Fruit fly (Drosophila melanogaster) whole organism, embryonic: Measurements from ENCODE around the gene Neu2.

Experiments
- Antp ChIP-seq: fragments of 200-800 bp; sonication (Bioruptor generic); optimal IDR thresholded peaks from 3 replicates; lab custom pipeline; 2016; ENCODE audit warnings: missing biosample characterization, missing genetic modification characterization
- Atf-2 ChIP-seq: fragments of 200-800 bp; sonication (Bioruptor generic); optimal IDR thresholded peaks from 2 replicates; lab custom pipeline; 2016; ENCODE audit warnings: missing biosample characterization, missing genetic modification characterization
- Atf3 ChIP-seq: fragments of 200-800 bp; sonication (Bioruptor generic); optimal IDR thresholded peaks from 3 replicates; lab custom pipeline; 2016; ENCODE audit warnings: missing biosample characterization, missing genetic modification characterization
- C15 ChIP-seq: fragments of 200-800 bp; sonication (Bioruptor generic); IDR thresholded peaks from 3 replicates; pipeline ENCODE4 v1.3.6; 2022; ENCODE audit warnings: missing biosample characterization, missing genetic modification characterization
- CG10565 ChIP-seq: fragments of 200-800 bp; sonication (Bioruptor generic); optimal IDR thresholded peaks from 3 replicates; lab custom pipeline; 2016; ENCODE audit warnings: missing biosample characterization, mild to moderate bottlenecking, missing genetic modification characterization
- CG15601 ChIP-seq: fragments of 200-800 bp; sonication (Bioruptor generic); optimal IDR thresholded peaks from 3 replicates; lab custom pipeline; 2019; ENCODE audit warnings: missing biosample characterization, mild to moderate bottlenecking, missing genetic modification characterization, moderate library complexity
- CG15696 ChIP-seq: fragments of 200-800 bp; sonication (Bioruptor generic); optimal IDR thresholded peaks from 2 replicates; lab custom pipeline; 2019; ENCODE audit warnings: missing biosample characterization, mild to moderate bottlenecking, missing genetic modification characterization, moderate library complexity
- CG1603 ChIP-seq: fragments of 200-800 bp; sonication (Bioruptor generic); optimal IDR thresholded peaks from 2 replicates; lab custom pipeline; 2019; ENCODE audit warnings: missing biosample characterization, mild to moderate bottlenecking, missing genetic modification characterization, moderate library complexity
- CG17328 ChIP-seq: fragments of 200-800 bp; sonication (Bioruptor generic); IDR thresholded peaks from 2 replicates; pipeline ENCODE4 v1.3.6; 2022; ENCODE audit warnings: missing biosample characterization, missing genetic modification characterization
- CG17568 ChIP-seq: fragments of 200-800 bp; sonication (Bioruptor generic); optimal IDR thresholded peaks from 2 replicates; lab custom pipeline; 2018; ENCODE audit warnings: missing biosample characterization, mild to moderate bottlenecking, missing genetic modification characterization, moderate library complexity
- CG2875 ChIP-seq: fragments of 200-800 bp; sonication (Bioruptor generic); optimal IDR thresholded peaks from 2 replicates; lab custom pipeline; 2017; ENCODE audit warnings: missing biosample characterization, mild to moderate bottlenecking, missing genetic modification characterization, missing genetic modification reagents
- CG42726 ChIP-seq: fragments of 200-800 bp; sonication (Bioruptor generic); IDR thresholded peaks from 2 replicates; pipeline ENCODE4 v1.3.6; 2022; ENCODE audit warnings: missing biosample characterization, missing genetic modification characterization; ENCODE audit not compliant: partially characterized antibody
- CG4707 ChIP-seq: fragments of 200-800 bp; sonication (Bioruptor generic); optimal IDR thresholded peaks from 2 replicates; lab custom pipeline; 2018; ENCODE audit warnings: missing biosample characterization, mild to moderate bottlenecking, missing genetic modification characterization, moderate library complexity
- CG4854 ChIP-seq: fragments of 200-800 bp; sonication (Bioruptor generic); optimal IDR thresholded peaks from 2 replicates; lab custom pipeline; 2016; ENCODE audit warnings: missing biosample characterization, missing genetic modification characterization, inconsistent platforms
- CG8089 ChIP-seq: fragments of 200-800 bp; sonication (Bioruptor generic); optimal IDR thresholded peaks from 3 replicates; lab custom pipeline; 2016; ENCODE audit warnings: missing biosample characterization, missing genetic modification characterization
- CG8281 ChIP-seq: fragments of 200-800 bp; sonication (Bioruptor generic); optimal IDR thresholded peaks from 2 replicates; lab custom pipeline; 2018; ENCODE audit warnings: missing biosample characterization, mild to moderate bottlenecking, missing genetic modification characterization, moderate library complexity
- CG8290 ChIP-seq, 3 experiments: fragments of 200-800 bp; sonication (Bioruptor generic); optimal IDR thresholded peaks; 2 replicates each; lab custom pipeline; 2016 to 2019; ENCODE audit warnings: missing biosample characterization in 3 of 3, missing genetic modification characterization in 3 of 3, mild to moderate bottlenecking in 2 of 3, moderate library complexity in 1 of 3
- CG8765 ChIP-seq: fragments of 200-800 bp; sonication (Bioruptor generic); IDR thresholded peaks from 2 replicates; pipeline ENCODE4 v1.3.6; 2022; ENCODE audit warnings: missing biosample characterization, missing genetic modification characterization
- Camta ChIP-seq: fragments of 200-800 bp; sonication (Bioruptor generic); optimal IDR thresholded peaks from 2 replicates; lab custom pipeline; 2016; ENCODE audit warnings: missing biosample characterization, missing genetic modification characterization
- Fer2 ChIP-seq: fragments of 200-800 bp; sonication (Bioruptor generic); optimal IDR thresholded peaks from 2 replicates; lab custom pipeline; 2018; ENCODE audit warnings: missing biosample characterization, mild to moderate bottlenecking, missing genetic modification characterization, moderate library complexity
- Gug ChIP-seq: fragments of 200-800 bp; sonication (Bioruptor generic); IDR thresholded peaks from 4 replicates; pipeline ENCODE4 v1.3.6; 2022; ENCODE audit warnings: missing biosample characterization, missing genetic modification characterization
- H15 ChIP-seq: fragments of 200-800 bp; sonication (Bioruptor generic); IDR thresholded peaks from 3 replicates; pipeline ENCODE4 v1.3.6; 2022; ENCODE audit warnings: missing biosample characterization, missing genetic modification characterization
- Hmr ChIP-seq: fragments of 200-800 bp; sonication (Bioruptor generic); optimal IDR thresholded peaks from 3 replicates; lab custom pipeline; 2017; ENCODE audit warnings: mild to moderate bottlenecking, missing biosample characterization, missing genetic modification reagents, missing genetic modification characterization
- Hr39 ChIP-seq: fragments of >200 bp; optimal IDR thresholded peaks from 2 replicates; lab custom pipeline; 2017
- Jarid2 ChIP-seq: fragments of 200-800 bp; sonication (Bioruptor generic); optimal IDR thresholded peaks from 3 replicates; lab custom pipeline; 2017; ENCODE audit warnings: mild to moderate bottlenecking, missing biosample characterization, missing genetic modification reagents, missing genetic modification characterization
- Lim3 ChIP-seq: fragments of 200-800 bp; sonication (Bioruptor generic); IDR thresholded peaks from 2 replicates; pipeline ENCODE4 v1.3.6; 2022; ENCODE audit warnings: missing biosample characterization, missing genetic modification characterization
- Mad ChIP-seq: fragments of 200-800 bp; sonication (Bioruptor generic); optimal IDR thresholded peaks from 2 replicates; lab custom pipeline; 2016; ENCODE audit warnings: missing biosample characterization, missing genetic modification characterization
- Med ChIP-seq: fragments of 200-800 bp; sonication (Bioruptor generic); peaks from one replicate; lab custom pipeline; 2016; ENCODE audit warnings: missing biosample characterization, missing genetic modification characterization, mild to moderate bottlenecking, inconsistent platforms, moderate library complexity
- Nf-YB ChIP-seq: fragments of 200-800 bp; sonication (Bioruptor generic); optimal IDR thresholded peaks from 3 replicates; lab custom pipeline; 2019; ENCODE audit warnings: missing biosample characterization, mild to moderate bottlenecking, missing genetic modification characterization, moderate library complexity
- Sin3A ChIP-seq: fragments of >200 bp; optimal IDR thresholded peaks from 2 replicates; lab custom pipeline; 2018
- Ssrp ChIP-seq: fragments of 200-800 bp; sonication (Bioruptor generic); optimal IDR thresholded peaks from 2 replicates; lab custom pipeline; 2018; ENCODE audit warnings: missing biosample characterization, mild to moderate bottlenecking, missing genetic modification characterization, moderate library complexity
- bcd ChIP-seq: fragments of 200-800 bp; sonication (Bioruptor generic); optimal IDR thresholded peaks from 2 replicates; lab custom pipeline; 2017; ENCODE audit warnings: missing biosample characterization, mild to moderate bottlenecking, missing genetic modification characterization
- btn ChIP-seq: fragments of 200-800 bp; sonication (Bioruptor generic); optimal IDR thresholded peaks from 2 replicates; lab custom pipeline; 2016; ENCODE audit warnings: missing biosample characterization, missing genetic modification characterization
- cas ChIP-seq: fragments of 200-800 bp; sonication (Bioruptor generic); IDR thresholded peaks from 2 replicates; pipeline ENCODE4 v1.3.6; 2022; ENCODE audit warnings: missing biosample characterization, missing genetic modification characterization
- dan ChIP-seq: fragments of 200-800 bp; sonication (Bioruptor generic); IDR thresholded peaks from 2 replicates; pipeline ENCODE4 v1.3.6; 2022; ENCODE audit warnings: missing biosample characterization, missing genetic modification characterization
- danr ChIP-seq: fragments of 200-800 bp; sonication (Bioruptor generic); IDR thresholded peaks from 2 replicates; pipeline ENCODE4 v1.3.6; 2022; ENCODE audit warnings: missing biosample characterization, missing genetic modification characterization
- dati ChIP-seq: fragments of 200-800 bp; sonication (Bioruptor generic); IDR thresholded peaks from 2 replicates; pipeline ENCODE4 v1.3.6; 2022; ENCODE audit warnings: missing biosample characterization, missing genetic modification characterization
- fd96Cb ChIP-seq: fragments of 200-800 bp; sonication (Bioruptor generic); optimal IDR thresholded peaks from 2 replicates; lab custom pipeline; 2018; ENCODE audit warnings: missing biosample characterization, mild to moderate bottlenecking, missing genetic modification characterization, moderate library complexity
- gcm2 ChIP-seq: fragments of 200-800 bp; sonication (Bioruptor generic); optimal IDR thresholded peaks from 2 replicates; lab custom pipeline; 2016; ENCODE audit warnings: missing biosample characterization, missing genetic modification characterization
- grau ChIP-seq: fragments of 200-800 bp; optimal IDR thresholded peaks from 3 replicates; lab custom pipeline; 2019; ENCODE audit warnings: missing biosample characterization, mild to moderate bottlenecking, missing genetic modification characterization, moderate library complexity
- lov ChIP-seq, 2 experiments: fragments of 200-800 bp in 1 of 2; fragments of >200 bp in 1 of 2; sonication (Bioruptor generic) in 1 of 2; IDR thresholded peaks in 1 of 2; optimal IDR thresholded peaks in 1 of 2; 2 replicates in 1 of 2; 3 replicates in 1 of 2; pipeline versions ENCODE4 v1.3.6 to Lab custom; 2017 to 2022; ENCODE audit warnings: missing biosample characterization in 1 of 2, missing genetic modification characterization in 1 of 2
- mirr ChIP-seq: fragments of 200-800 bp; sonication (Bioruptor generic); optimal IDR thresholded peaks from 3 replicates; lab custom pipeline; 2018; ENCODE audit warnings: missing biosample characterization, mild to moderate bottlenecking, missing genetic modification characterization
- pb ChIP-seq: fragments of 200-800 bp; sonication (Bioruptor generic); optimal IDR thresholded peaks from 3 replicates; lab custom pipeline; 2016; ENCODE audit warnings: missing biosample characterization, missing genetic modification characterization
- peb ChIP-seq: fragments of 200-800 bp; sonication (Bioruptor generic); IDR thresholded peaks from 2 replicates; pipeline ENCODE4 v1.3.6; 2022; ENCODE audit warnings: missing biosample characterization, missing genetic modification characterization
- run ChIP-seq: fragments of 200-800 bp; sonication (Bioruptor generic); optimal IDR thresholded peaks from 3 replicates; lab custom pipeline; 2018; ENCODE audit warnings: missing biosample characterization, mild to moderate bottlenecking, missing genetic modification characterization
- shn ChIP-seq: fragments of 200-800 bp; sonication (Bioruptor generic); optimal IDR thresholded peaks from 3 replicates; lab custom pipeline; 2016; ENCODE audit warnings: missing biosample characterization, missing genetic modification characterization
- sima ChIP-seq: fragments of 200-800 bp; sonication (Bioruptor generic); optimal IDR thresholded peaks from 2 replicates; lab custom pipeline; 2016; ENCODE audit warnings: missing biosample characterization, missing genetic modification characterization
- slbo ChIP-seq: fragments of 200-800 bp; sonication (Bioruptor generic); IDR thresholded peaks from 2 replicates; pipeline ENCODE4 v1.3.6; 2022; ENCODE audit warnings: missing biosample characterization, missing genetic modification characterization
- stwl ChIP-seq: fragments of 200-800 bp; sonication (Bioruptor generic); optimal IDR thresholded peaks from 3 replicates; lab custom pipeline; 2018; ENCODE audit warnings: missing biosample characterization, mild to moderate bottlenecking, missing genetic modification characterization, moderate library complexity
- tup ChIP-seq: fragments of 200-800 bp; sonication (Bioruptor generic); optimal IDR thresholded peaks from 2 replicates; lab custom pipeline; 2016; ENCODE audit warnings: missing biosample characterization, mild to moderate bottlenecking, missing genetic modification characterization, moderate library complexity
- vnd ChIP-seq: fragments of 200-800 bp; sonication (Bioruptor generic); IDR thresholded peaks from 3 replicates; pipeline ENCODE4 v1.3.6; 2022; ENCODE audit warnings: missing biosample characterization, missing genetic modification characterization; ENCODE audit not compliant: partially characterized antibody

Gene Neu2

dm6 chr3L:21464240-21464639 is 26.1 kb downstream of the Neu2 start (continued):
- TF ChIP-seq shn (peak; percentile 27), CG15696 (tag; lab: Kevin White, UChicago) (peak; percentile 99), dan (GFP tag; lab: Robert Waterston, UW) (no peak), CG17568 (GFP tag; lab: Kevin White, UChicago) (peak; percentile 79), mirr (GFP tag; lab: Kevin White, UChicago) (no peak), CG15601 (tag; lab: Kevin White, UChicago) (peak; percentile 80), tup (no peak), CG42726 (GFP tag; lab: Robert Waterston, UW) (no peak), dati (GFP tag; lab: Robert Waterston, UW) (0 out of 2 replicates have a peak, but pooled peaks have one; percentile 42), peb (GFP tag; lab: Robert Waterston, UW) (0 out of 2 replicates have a peak, but pooled peaks have one; percentile 14), Ssrp (peak; percentile 54), pb (GFP tag; lab: Kevin White, UChicago) (no peak), CG4854 (GFP tag; lab: Kevin White, UChicago) (peak; percentile 53), CG17328 (GFP tag; lab: Robert Waterston, UW) (peak; percentile 71), danr (GFP tag; lab: Robert Waterston, UW) (0 out of 2 replicates have a peak, but pooled peaks have one; percentile 17), Nf-YB (GFP tag; lab: Kevin White, UChicago) (peak; percentile 62), Antp (GFP tag; lab: Kevin White, UChicago) (no peak), CG8290 (GFP tag; optimal IDR thresholded peaks at IDR 0.05; lab: Kevin White, UChicago) (peak; percentile 15), CG8290 (tag; optimal IDR thresholded peaks at IDR 0.05; lab: Kevin White, UChicago) (peak in 1 of 2 experiments; percentile 77), gcm2 (GFP tag; lab: Kevin White, UChicago) (no peak), CG2875 (GFP tag; lab: Kevin White, UChicago) (peak; percentile 87), CG10565 (no peak), vnd (GFP tag; lab: Robert Waterston, UW) (no peak), fd96Cb (tag; lab: Kevin White, UChicago) (peak; percentile 75), Atf-2 (GFP tag; lab: Kevin White, UChicago) (peak; percentile 43), CG1603 (tag; lab: Kevin White, UChicago) (peak; percentile 89), Gug (GFP tag; lab: Robert Waterston, UW) (no peak), Hr39 (lab: Kevin White, UChicago) (no peak), bcd (GFP tag; lab: Kevin White, UChicago) (peak; percentile 59), H15 (GFP tag; lab: Robert Waterston, UW) (no peak), Hmr (GFP tag; lab: Kevin White, UChicago) (peak; percentile 12), Fer2 (tag; lab: Kevin White, UChicago) (no peak), cas (GFP tag; lab: Robert Waterston, UW) (no peak), Mad (peak; percentile 34), Med (GFP tag; lab: Kevin White, UChicago) (peak; percentile 93), Jarid2 (peak; percentile 53), Camta (GFP tag; lab: Kevin White, UChicago) (peak; percentile 32), btn (GFP tag; lab: Kevin White, UChicago) (peak; percentile 53), C15 (no peak), grau (peak; percentile 58), CG8281 (tag; lab: Kevin White, UChicago) (peak; percentile 43), CG8089 (GFP tag; lab: Kevin White, UChicago) (peak; percentile 50), stwl (tag; lab: Kevin White, UChicago) (no peak), lov (optimal IDR thresholded peaks at IDR 0.05; lab: Kevin White, UChicago) (no peak), lov (GFP tag; IDR thresholded peaks at IDR 0.05; lab: Robert Waterston, UW) (peak; percentile 90), CG8765 (GFP tag; lab: Robert Waterston, UW) (0 out of 2 replicates have a peak, but pooled peaks have one; percentile 32), Sin3A (no peak), slbo (GFP tag; lab: Robert Waterston, UW) (no peak), run (tag; lab: Kevin White, UChicago) (no peak), sima (GFP tag; lab: Kevin White, UChicago) (peak; percentile 19), Atf3 (GFP tag; lab: Kevin White, UChicago) (peak; percentile 24), CG4707 (GFP tag; lab: Kevin White, UChicago) (peak; percentile 73), Lim3 (no peak)
